Fruit fly (Drosophila melanogaster) whole organism, embryonic: Measurements from ENCODE around the gene mtsh.

Source experiments
- Awh ChIP-seq: fragments of 200-800 bp; sonication (Bioruptor generic); IDR thresholded peaks from 2 replicates; pipeline ENCODE4, ENCODE4 v1.3.6; 2022; ENCODE audit warnings: missing biosample characterization, missing genetic modification characterization
- BtbVII ChIP-seq: fragments of 200-800 bp; sonication (Bioruptor generic); optimal IDR thresholded peaks from 3 replicates; lab custom pipeline; 2017; ENCODE audit warnings: missing biosample characterization, mild to moderate bottlenecking, missing genetic modification characterization
- CG11723 ChIP-seq: fragments of 200-800 bp; sonication (Bioruptor generic); optimal IDR thresholded peaks from 2 replicates; lab custom pipeline; 2017; ENCODE audit warnings: missing biosample characterization, mild to moderate bottlenecking, missing genetic modification characterization
- CG12299 ChIP-seq: fragments of 200-800 bp; sonication (Bioruptor generic); optimal IDR thresholded peaks from 2 replicates; lab custom pipeline; 2018; ENCODE audit warnings: missing biosample characterization, mild to moderate bottlenecking, missing genetic modification characterization
- CG13424 ChIP-seq: fragments of 200-800 bp; sonication (Bioruptor generic); optimal IDR thresholded peaks from 2 replicates; lab custom pipeline; 2019; ENCODE audit warnings: missing biosample characterization, mild to moderate bottlenecking, missing genetic modification characterization, moderate library complexity
- CG14860 ChIP-seq: fragments of 200-800 bp; sonication (Bioruptor generic); IDR thresholded peaks from 3 replicates; pipeline ENCODE4 v1.3.6; 2022; ENCODE audit warnings: missing biosample characterization, missing genetic modification characterization; ENCODE audit not compliant: partially characterized antibody
- CG1603 ChIP-seq: fragments of 200-800 bp; sonication (Bioruptor generic); optimal IDR thresholded peaks from 2 replicates; lab custom pipeline; 2019; ENCODE audit warnings: missing biosample characterization, mild to moderate bottlenecking, missing genetic modification characterization, moderate library complexity
- CG16863 ChIP-seq: fragments of 200-800 bp; sonication (Bioruptor generic); optimal IDR thresholded peaks from 3 replicates; lab custom pipeline; 2016; ENCODE audit warnings: missing biosample characterization, missing genetic modification characterization
- CG17612 ChIP-seq: fragments of 200-800 bp; sonication (Bioruptor generic); IDR thresholded peaks from 2 replicates; pipeline ENCODE4 v1.3.6; 2022; ENCODE audit warnings: missing biosample characterization, missing genetic modification characterization
- CG17829 ChIP-seq: fragments of 200-800 bp; optimal IDR thresholded peaks from 2 replicates; lab custom pipeline; 2019; ENCODE audit warnings: missing biosample characterization, mild to moderate bottlenecking, missing genetic modification characterization, moderate library complexity
- CG32532 ChIP-seq: fragments of 200-800 bp; sonication (Bioruptor generic); IDR thresholded peaks from 2 replicates; pipeline ENCODE4 v1.3.6; 2022; ENCODE audit warnings: missing biosample characterization, missing genetic modification characterization
- CG32772 ChIP-seq: fragments of 200-800 bp; sonication (Bioruptor generic); IDR thresholded peaks from 2 replicates; pipeline ENCODE4 v1.3.6; 2022; ENCODE audit warnings: missing biosample characterization, missing genetic modification characterization
- CG3407 ChIP-seq: fragments of 200-800 bp; sonication (Bioruptor generic); optimal IDR thresholded peaks from 2 replicates; lab custom pipeline; 2018; ENCODE audit warnings: missing biosample characterization, mild to moderate bottlenecking, missing genetic modification characterization
- CG3847 ChIP-seq: fragments of 200-800 bp; sonication (Bioruptor generic); IDR thresholded peaks from 2 replicates; pipeline ENCODE4 v1.3.6; 2022; ENCODE audit warnings: missing biosample characterization, missing genetic modification characterization
- CG43689 ChIP-seq: fragments of 200-800 bp; sonication (Bioruptor generic); IDR thresholded peaks from 2 replicates; pipeline ENCODE4 v1.3.6; 2022; ENCODE audit warnings: missing biosample characterization, missing genetic modification characterization
- CG5245 ChIP-seq: fragments of 200-800 bp; sonication (Bioruptor generic); optimal IDR thresholded peaks from 3 replicates; lab custom pipeline; 2016; ENCODE audit warnings: missing biosample characterization, missing genetic modification characterization
- CG7963 ChIP-seq: fragments of 200-800 bp; sonication (Bioruptor generic); IDR thresholded peaks from 3 replicates; pipeline ENCODE4 v1.3.6; 2022; ENCODE audit warnings: missing biosample characterization, missing genetic modification characterization; ENCODE audit not compliant: partially characterized antibody
- Dip3 ChIP-seq: fragments of 200-800 bp; sonication (Bioruptor generic); optimal IDR thresholded peaks from 3 replicates; lab custom pipeline; 2016; ENCODE audit warnings: missing biosample characterization, missing genetic modification characterization
- Hr51 ChIP-seq, 2 experiments: fragments of 200-800 bp; sonication (Bioruptor generic); optimal IDR thresholded peaks; 2 replicates in 1 of 2; 3 replicates in 1 of 2; lab custom pipeline; 2016 to 2018; ENCODE audit warnings: missing biosample characterization in 2 of 2, missing genetic modification characterization in 2 of 2, mild to moderate bottlenecking in 1 of 2, moderate library complexity in 1 of 2
- Mad ChIP-seq: fragments of 200-800 bp; sonication (Bioruptor generic); optimal IDR thresholded peaks from 2 replicates; lab custom pipeline; 2016; ENCODE audit warnings: missing biosample characterization, missing genetic modification characterization
- Mes4 ChIP-seq: fragments of 200-800 bp; sonication (Bioruptor generic); optimal IDR thresholded peaks from 2 replicates; lab custom pipeline; 2016; ENCODE audit warnings: missing biosample characterization, missing genetic modification characterization
- NK7.1 ChIP-seq: fragments of 200-800 bp; sonication (Bioruptor generic); optimal IDR thresholded peaks from 3 replicates; lab custom pipeline; 2016; ENCODE audit warnings: missing biosample characterization, missing genetic modification characterization
- Oaz ChIP-seq: fragments of 200-800 bp; sonication (Bioruptor generic); IDR thresholded peaks from 2 replicates; pipeline ENCODE4 v1.3.6; 2022; ENCODE audit warnings: missing biosample characterization, missing genetic modification characterization
- Stat92E ChIP-seq, 3 experiments: fragments of >200 bp in 2 of 3; fragments of 200-800 bp in 1 of 3; sonication (Bioruptor generic) in 1 of 3; optimal IDR thresholded peaks; 2 replicates each; lab custom pipeline; 2017 to 2019; ENCODE audit warnings: missing biosample characterization in 3 of 3, missing genetic modification characterization in 3 of 3, mild to moderate bottlenecking in 1 of 3, moderate library complexity in 1 of 3
- Xbp1 ChIP-seq: fragments of 200-800 bp; sonication (Bioruptor generic); optimal IDR thresholded peaks from 3 replicates; lab custom pipeline; 2016; ENCODE audit warnings: missing biosample characterization, mild to moderate bottlenecking, missing genetic modification characterization
- ase ChIP-seq: fragments of 200-800 bp; sonication (Bioruptor generic); IDR thresholded peaks from 3 replicates; pipeline ENCODE4 v1.3.6; 2022; ENCODE audit warnings: missing biosample characterization, missing genetic modification characterization
- chinmo ChIP-seq: fragments of 200-800 bp; sonication (Bioruptor generic); IDR thresholded peaks from 4 replicates; pipeline ENCODE4 v1.3.6; 2022; ENCODE audit warnings: missing biosample characterization, missing genetic modification characterization; ENCODE audit not compliant: partially characterized antibody
- chm ChIP-seq: fragments of 200-800 bp; sonication (Bioruptor generic); IDR thresholded peaks from 2 replicates; pipeline ENCODE4 v1.3.6; 2022; ENCODE audit warnings: missing biosample characterization, missing genetic modification characterization
- crp ChIP-seq, 2 experiments: fragments of 200-800 bp; sonication (Bioruptor generic); optimal IDR thresholded peaks; 2 replicates in 1 of 2; 3 replicates in 1 of 2; lab custom pipeline; 2017; ENCODE audit warnings: missing biosample characterization in 2 of 2, missing genetic modification characterization in 2 of 2, mild to moderate bottlenecking in 1 of 2, moderate library complexity in 1 of 2
- fd64A ChIP-seq: fragments of 200-800 bp; sonication (Bioruptor generic); optimal IDR thresholded peaks from 3 replicates; lab custom pipeline; 2018; ENCODE audit warnings: missing biosample characterization, mild to moderate bottlenecking, missing genetic modification characterization
- gcm2 ChIP-seq: fragments of 200-800 bp; sonication (Bioruptor generic); optimal IDR thresholded peaks from 2 replicates; lab custom pipeline; 2016; ENCODE audit warnings: missing biosample characterization, missing genetic modification characterization
- gsb-n ChIP-seq: fragments of 200-800 bp; sonication (Bioruptor generic); optimal IDR thresholded peaks from 3 replicates; lab custom pipeline; 2018; ENCODE audit warnings: missing biosample characterization, mild to moderate bottlenecking, missing genetic modification characterization
- h ChIP-seq: fragments of >200 bp; optimal IDR thresholded peaks from 2 replicates; lab custom pipeline; 2017
- kay ChIP-seq: fragments of 200-800 bp; sonication (Bioruptor generic); optimal IDR thresholded peaks from 2 replicates; lab custom pipeline; 2016; ENCODE audit warnings: missing biosample characterization, missing genetic modification characterization
- lilli ChIP-seq: fragments of 200-800 bp; sonication (Bioruptor generic); optimal IDR thresholded peaks from 3 replicates; lab custom pipeline; 2016; ENCODE audit warnings: missing biosample characterization, missing genetic modification characterization
- nau ChIP-seq: fragments of 200-800 bp; sonication (Bioruptor generic); optimal IDR thresholded peaks from 3 replicates; lab custom pipeline; 2017; ENCODE audit warnings: missing biosample characterization, mild to moderate bottlenecking, missing genetic modification characterization, missing genetic modification reagents
- pfk ChIP-seq: fragments of 200-800 bp; sonication (Bioruptor generic); optimal IDR thresholded peaks from 2 replicates; lab custom pipeline; 2018; ENCODE audit warnings: missing biosample characterization, mild to moderate bottlenecking, missing genetic modification characterization, moderate library complexity
- pum ChIP-seq: fragments of 200-800 bp; sonication (Bioruptor generic); optimal IDR thresholded peaks from 2 replicates; lab custom pipeline; 2016; ENCODE audit warnings: missing biosample characterization, missing genetic modification characterization
- ranshi ChIP-seq: fragments of 200-800 bp; sonication (Bioruptor generic); IDR thresholded peaks from 2 replicates; pipeline ENCODE4 v1.3.6; 2022; ENCODE audit warnings: missing biosample characterization, missing genetic modification characterization
- rib ChIP-seq: fragments of 200-800 bp; sonication (Bioruptor generic); IDR thresholded peaks from 2 replicates; pipeline ENCODE4 v1.3.6; 2022; ENCODE audit warnings: missing biosample characterization, missing genetic modification characterization
- run ChIP-seq: fragments of 200-800 bp; sonication (Bioruptor generic); optimal IDR thresholded peaks from 3 replicates; lab custom pipeline; 2018; ENCODE audit warnings: missing biosample characterization, mild to moderate bottlenecking, missing genetic modification characterization
- sc ChIP-seq, 3 experiments: fragments of >200 bp in 2 of 3; fragments of 200-800 bp in 1 of 3; sonication (Bioruptor generic) in 1 of 3; optimal IDR thresholded peaks; 2 replicates in 2 of 3; 3 replicates in 1 of 3; lab custom pipeline; 2017; ENCODE audit warnings: mild to moderate bottlenecking in 1 of 3, missing biosample characterization in 1 of 3, missing genetic modification characterization in 1 of 3, missing genetic modification reagents in 1 of 3
- sd ChIP-seq: fragments of 200-800 bp; sonication (Bioruptor generic); optimal IDR thresholded peaks from 3 replicates; lab custom pipeline; 2018; ENCODE audit warnings: missing biosample characterization, mild to moderate bottlenecking, missing genetic modification characterization, moderate library complexity
- slou ChIP-seq: fragments of 200-800 bp; sonication (Bioruptor generic); optimal IDR thresholded peaks from 3 replicates; lab custom pipeline; 2016; ENCODE audit warnings: missing biosample characterization, missing genetic modification characterization
- stwl ChIP-seq: fragments of 200-800 bp; sonication (Bioruptor generic); optimal IDR thresholded peaks from 3 replicates; lab custom pipeline; 2018; ENCODE audit warnings: missing biosample characterization, mild to moderate bottlenecking, missing genetic modification characterization, moderate library complexity
- sug ChIP-seq: fragments of 200-800 bp; optimal IDR thresholded peaks from 2 replicates; lab custom pipeline; 2019; ENCODE audit warnings: missing biosample characterization, mild to moderate bottlenecking, missing genetic modification characterization, moderate library complexity
- twi ChIP-seq: fragments of 200-800 bp; optimal IDR thresholded peaks from 2 replicates; lab custom pipeline; 2019; ENCODE audit warnings: missing biosample characterization, mild to moderate bottlenecking, missing genetic modification characterization, moderate library complexity
- wdn ChIP-seq: fragments of 200-800 bp; sonication (Bioruptor generic); IDR thresholded peaks from 2 replicates; pipeline ENCODE4 v1.3.6; 2022; ENCODE audit warnings: missing biosample characterization, missing genetic modification characterization
- zfh1 ChIP-seq: fragments of 200-800 bp; sonication (Bioruptor generic); IDR thresholded peaks from 3 replicates; pipeline ENCODE4 v1.3.6; 2022; ENCODE audit warnings: missing biosample characterization, missing genetic modification characterization

mtsh gene

DNA sequence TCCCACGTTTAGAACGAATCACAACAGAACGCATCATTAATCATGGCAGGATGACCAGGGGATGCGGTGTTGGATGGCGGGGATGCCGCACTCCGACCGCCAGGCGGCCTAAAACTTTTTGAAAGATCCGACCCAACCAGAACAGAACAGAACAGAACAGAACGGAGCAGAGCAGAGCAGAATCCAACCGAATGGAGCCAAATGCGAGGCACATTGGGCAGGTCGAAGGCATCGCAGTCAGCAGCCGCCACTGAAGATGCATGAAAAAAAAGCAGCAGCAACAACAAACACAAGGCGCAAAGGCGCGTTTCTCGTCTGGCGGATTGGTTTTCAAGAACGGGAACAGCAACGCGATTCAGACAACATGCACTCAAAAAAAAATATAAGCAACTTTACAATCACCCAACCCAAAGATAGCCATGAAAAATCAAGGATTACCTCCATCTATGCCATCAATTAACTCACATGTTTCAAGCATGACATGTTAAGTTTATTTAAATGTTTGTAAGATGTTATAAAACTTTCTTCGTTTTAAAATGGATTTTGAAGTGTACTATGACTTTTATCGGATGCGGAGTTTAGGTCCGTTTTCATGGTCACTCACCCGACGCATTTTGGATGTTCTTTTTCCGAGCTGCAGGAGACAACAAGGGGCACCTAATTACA lies 40.2 kb downstream of the mtsh start (continued):
- TF ChIP-seq ranshi (GFP tag; lab: Robert Waterston, UW) (0 out of 2 replicates have a peak, but pooled peaks have one; percentile 28), nau (GFP tag; lab: Kevin White, UChicago) (no peak), Mes4 (peak; percentile 69), h (no peak), lilli (GFP tag; lab: Kevin White, UChicago) (peak; percentile 54), chinmo (GFP tag; lab: Robert Waterston, UW) (no peak), CG7963 (GFP tag; lab: Robert Waterston, UW) (no peak), CG3847 (peak; percentile 32; the same call in 1 of the 2 replicates), CG43689 (no peak), Oaz (GFP tag; lab: Robert Waterston, UW) (no peak), slou (no peak), BtbVII (GFP tag; lab: Kevin White, UChicago) (peak; percentile 4), CG12299 (tag; lab: Kevin White, UChicago) (no peak), sug (tag; lab: Kevin White, UChicago) (no peak), CG32772 (GFP tag; lab: Robert Waterston, UW) (0 out of 2 replicates have a peak, but pooled peaks have one; percentile 26), Stat92E (GFP tag; optimal IDR thresholded peaks at IDR 0.05; lab: Kevin White, UChicago) (peak in 1 of 3 experiments; percentile 67), gsb-n (tag; lab: Kevin White, UChicago) (peak; percentile 81), fd64A (GFP tag; lab: Kevin White, UChicago) (peak; percentile 45), NK7.1 (GFP tag; lab: Kevin White, UChicago) (no peak), CG32532 (GFP tag; lab: Robert Waterston, UW) (peak; percentile 7; the same call in 1 of the 2 replicates), pfk (no peak), CG17829 (tag; lab: Kevin White, UChicago) (peak; percentile 89), wdn (GFP tag; lab: Robert Waterston, UW) (no peak), Hr51 (GFP tag; optimal IDR thresholded peaks at IDR 0.05; lab: Kevin White, UChicago) (peak; percentile 12 to 48), CG14860 (GFP tag; lab: Robert Waterston, UW) (no peak), kay (GFP tag; lab: Kevin White, UChicago) (no peak), rib (GFP tag; lab: Robert Waterston, UW) (no peak), CG1603 (tag; lab: Kevin White, UChicago) (peak; percentile 78), gcm2 (GFP tag; lab: Kevin White, UChicago) (no peak), CG16863 (GFP tag; lab: Kevin White, UChicago) (peak; percentile 63), zfh1 (GFP tag; lab: Robert Waterston, UW) (peak; percentile 86), chm (peak; percentile 71; the same call in 1 of the 2 replicates), CG5245 (peak; percentile 60), CG13424 (tag; lab: Kevin White, UChicago) (peak; percentile 56), pum (GFP tag; lab: Kevin White, UChicago) (peak; percentile 71), CG3407 (GFP tag; lab: Kevin White, UChicago) (peak; percentile 55), CG11723 (peak; percentile 34), Awh (0 out of 2 replicates have a peak, but pooled peaks have one; percentile 50), ase (GFP tag; lab: Robert Waterston, UW) (no peak), sc (optimal IDR thresholded peaks at IDR 0.05; lab: Kevin White, UChicago) (no peak), sc (GFP tag; optimal IDR thresholded peaks at IDR 0.05; lab: Kevin White, UChicago) (peak; percentile 62), sd (tag; lab: Kevin White, UChicago) (no peak), stwl (no peak), Mad (GFP tag; lab: Kevin White, UChicago) (peak; percentile 22), run (tag; lab: Kevin White, UChicago) (no peak), crp (GFP tag; optimal IDR thresholded peaks at IDR 0.05; lab: Kevin White, UChicago) (no peak), Xbp1 (peak; percentile 60), twi (tag; lab: Kevin White, UChicago) (peak; percentile 68), Dip3 (GFP tag; lab: Kevin White, UChicago) (peak; percentile 7), CG17612 (GFP tag; lab: Robert Waterston, UW) (no peak)
